Worm (Caenorhabditis elegans) whole organism, early embryonic: Measurements from ENCODE around the gene flp-2.

ENCODE experiments used
- flt-1 ChIP-seq: fragments of 200-800 bp; sonication (Bioruptor generic); IDR thresholded peaks from 2 replicates; pipeline ENCODE4 v1.3.6; 2022; ENCODE audit warnings: missing genetic modification characterization, missing compliant biosample characterization
- tbx-37 ChIP-seq: fragments of 200-800 bp; sonication (Bioruptor generic); conservative IDR thresholded peaks from 2 replicates; pipeline ENCODE4 v1.3.6; 2022; ENCODE audit warnings: missing genetic modification reagents, missing genetic modification characterization, missing compliant biosample characterization

- no peak for TF ChIP-seq flt-1 (GFP tag; lab: Robert Waterston, UW)
- no peak for TF ChIP-seq tbx-37 (GFP tag; lab: Robert Waterston, UW)
Observed at ce11 chrX:10141264-10141663, 46.2 kb upstream of the flp-2 start.
